Worm (Caenorhabditis elegans) whole organism, L4/young adult: ENCODE results near the gene hpo-28.
A peak's percentile ranks its signal among the peaks of the same experiment; 100 is the strongest.

ENCODE experiments used
- W03F9.2 ChIP-seq: fragments of 150-350 bp; optimal IDR thresholded peaks from 2 replicates; lab custom pipeline; 2014; ENCODE audit warnings: missing biosample characterization, missing genetic modification characterization
- him-1 ChIP-seq: sonication (generic microtip); optimal IDR thresholded peaks from 2 replicates; lab custom pipeline; 2016; ENCODE audit warnings: missing genotype, missing genetic modification reagents, missing genetic modification characterization, missing compliant biosample characterization

ce11 chrIII:5755204-5755603 lies 46.1 kb upstream of the hpo-28 start, which contains the start of gene ida-1:
- TF ChIP-seq W03F9.2 (no peak), him-1 (tag; lab: Kevin White, UChicago) (peak; percentile 41)
